Fruit fly (Drosophila melanogaster): ENCODE results near the gene Fuca.

Fuca gene

DNA sequence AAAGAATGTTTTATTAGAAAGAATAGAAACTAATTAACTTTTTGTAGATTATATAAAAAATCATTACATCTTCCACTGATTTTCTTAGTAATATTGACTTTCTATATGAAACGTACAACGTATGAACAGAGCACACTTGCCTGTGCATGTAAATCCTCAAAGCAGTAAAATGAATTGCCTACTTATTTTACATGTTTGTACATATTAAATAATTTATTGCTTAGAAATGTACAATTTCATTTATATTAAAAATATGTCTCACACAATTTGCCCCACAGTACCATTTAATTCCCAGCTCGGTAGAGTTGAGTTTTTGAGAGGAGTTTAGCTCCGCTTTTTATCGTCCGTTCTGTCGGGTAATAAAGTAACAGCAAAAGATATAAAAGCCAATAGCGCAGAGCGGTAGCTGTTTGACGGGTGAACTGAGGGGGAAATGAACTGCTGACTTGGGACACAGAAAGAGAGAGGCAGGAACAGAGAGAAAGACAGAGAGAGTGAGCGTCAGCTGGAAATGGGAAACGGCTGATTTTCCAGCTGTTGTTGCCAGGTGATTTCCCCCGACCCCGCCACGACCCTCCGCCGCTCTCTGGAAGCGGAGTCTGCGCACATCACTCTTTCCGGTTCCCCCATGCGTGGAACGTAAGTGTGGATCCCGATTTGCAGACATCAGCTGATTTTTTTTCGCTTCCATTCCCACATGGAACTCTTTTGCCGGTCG lies 29.3 kb downstream of the Fuca start (continued):
- TF ChIP-seq bbx (GFP tag; IDR thresholded peaks at IDR 0.05; ENCODE audit: partially characterized antibody) (peak; percentile 55), CG8388 (GFP tag; optimal IDR thresholded peaks at IDR 0.05) (no peak), Gug (GFP tag; IDR thresholded peaks at IDR 0.05) (no peak), Nf-YA (GFP tag; IDR thresholded peaks at IDR 0.05) (no peak), Ada2b (GFP tag; IDR thresholded peaks at IDR 0.05) (no peak), Oaz (GFP tag; IDR thresholded peaks at IDR 0.05) (no peak), CG4328 (GFP tag; optimal IDR thresholded peaks at IDR 0.05) (peak; percentile 16), CG6813 (GFP tag; optimal IDR thresholded peaks at IDR 0.05) (peak; percentile 51), CG12659 (GFP tag; optimal IDR thresholded peaks at IDR 0.05) (no peak), CG13296 (GFP tag; optimal IDR thresholded peaks at IDR 0.05) (peak; percentile 37), hbn (GFP tag; IDR thresholded peaks at IDR 0.05; ENCODE audit: partially characterized antibody) (0 out of 2 replicates have a peak, but pooled peaks have one; percentile 14), zen (tag; optimal IDR thresholded peaks at IDR 0.05) (no peak), nmo (GFP tag; optimal IDR thresholded peaks at IDR 0.05) (no peak), Hsf (GFP tag; optimal IDR thresholded peaks at IDR 0.05) (no peak), tgo (GFP tag; IDR thresholded peaks at IDR 0.05) (no peak), cato (GFP tag; optimal IDR thresholded peaks at IDR 0.05; ENCODE audit: borderline replicate concordance) (no peak), peb (GFP tag; IDR thresholded peaks at IDR 0.05) (no peak), slbo (GFP tag; IDR thresholded peaks at IDR 0.05) (no peak), CG17829 (tag; optimal IDR thresholded peaks at IDR 0.05) (no peak), CG2875 (GFP tag; optimal IDR thresholded peaks at IDR 0.05) (no peak), Nf-YB (GFP tag; optimal IDR thresholded peaks at IDR 0.05) (no peak), gt (GFP tag; IDR thresholded peaks at IDR 0.05) (no peak), Max (GFP tag; optimal IDR thresholded peaks at IDR 0.05) (no peak), CG9797 (GFP tag; optimal IDR thresholded peaks at IDR 0.05) (no peak), PHDP (tag; optimal IDR thresholded peaks at IDR 0.05) (peak; percentile 8), sug (tag; optimal IDR thresholded peaks at IDR 0.05) (no peak), Ets65A (GFP tag) (no peak), Jarid2 (GFP tag; optimal IDR thresholded peaks at IDR 0.05) (no peak), Lhr (GFP tag; optimal IDR thresholded peaks at IDR 0.05) (no peak), Drgx (GFP tag; IDR thresholded peaks at IDR 0.05) (no peak), Lpt (GFP tag; optimal IDR thresholded peaks at IDR 0.05) (no peak), Sry-β (GFP tag; optimal IDR thresholded peaks at IDR 0.05) (no peak), wor (GFP tag; IDR thresholded peaks at IDR 0.05) (no peak), corto (GFP tag; optimal IDR thresholded peaks at IDR 0.05) (no peak), CG43689 (GFP tag; IDR thresholded peaks at IDR 0.05) (no peak), zen2 (GFP tag; IDR thresholded peaks at IDR 0.05; ENCODE audit: partially characterized antibody) (no peak; the same call in 2 of the 3 replicates), CG3065 (GFP tag; optimal IDR thresholded peaks at IDR 0.05) (no peak), Deaf1 (tag; optimal IDR thresholded peaks at IDR 0.05) (no peak), aop (GFP tag; IDR thresholded peaks at IDR 0.05) (peak; percentile 64; the same call in 1 of the 2 replicates), CG18476 (GFP tag; optimal IDR thresholded peaks at IDR 0.05) (no peak), jigr1 (GFP tag; IDR thresholded peaks at IDR 0.05) (no peak), dmrt11E (tag; optimal IDR thresholded peaks at IDR 0.05) (no peak), CG33213 (GFP tag; optimal IDR thresholded peaks at IDR 0.05) (no peak), CG17612 (GFP tag; IDR thresholded peaks at IDR 0.05) (no peak), otp (GFP tag; IDR thresholded peaks at IDR 0.05) (no peak), dm (GFP tag; optimal IDR thresholded peaks at IDR 0.05) (no peak), stwl (tag; optimal IDR thresholded peaks at IDR 0.05) (no peak), CG30020 (tag; optimal IDR thresholded peaks at IDR 0.05) (no peak), Xrp1 (GFP tag; IDR thresholded peaks at IDR 0.05) (no peak), ro (GFP tag; IDR thresholded peaks at IDR 0.05) (no peak)
